Fruit fly (Drosophila melanogaster) whole organism, embryonic: Measurements from ENCODE around the gene Amacr.

ENCODE experiments used
- Atf3 ChIP-seq: fragments of 200-800 bp; sonication (Bioruptor generic); optimal IDR thresholded peaks from 3 replicates; lab custom pipeline; 2016; ENCODE audit warnings: missing biosample characterization, missing genetic modification characterization
- Blimp-1 ChIP-seq: fragments of 200-800 bp; sonication (Bioruptor generic); optimal IDR thresholded peaks from 3 replicates; lab custom pipeline; 2018; ENCODE audit warnings: missing biosample characterization, missing genetic modification characterization, mild to moderate bottlenecking, moderate library complexity, missing genetic modification reagents
- CG1024 ChIP-seq: fragments of 200-800 bp; sonication (Bioruptor generic); IDR thresholded peaks from 2 replicates; pipeline ENCODE4 v1.3.6; 2022; ENCODE audit warnings: missing biosample characterization, missing genetic modification characterization
- CG11695 ChIP-seq: fragments of 200-800 bp; sonication (Bioruptor generic); IDR thresholded peaks from 3 replicates; pipeline ENCODE4 v1.3.6; 2022; ENCODE audit warnings: missing biosample characterization, missing genetic modification characterization
- CG11696 ChIP-seq: fragments of 200-800 bp; sonication (Bioruptor generic); IDR thresholded peaks from 2 replicates; pipeline ENCODE4 v1.3.6; 2022; ENCODE audit warnings: missing biosample characterization, missing genetic modification characterization
- CG13123 ChIP-seq: fragments of 200-800 bp; sonication (Bioruptor generic); optimal IDR thresholded peaks from 2 replicates; lab custom pipeline; 2016; ENCODE audit warnings: missing biosample characterization, missing genetic modification characterization
- CG15269 ChIP-seq: fragments of 200-800 bp; sonication (Bioruptor generic); optimal IDR thresholded peaks from 2 replicates; lab custom pipeline; 2018; ENCODE audit warnings: missing biosample characterization, mild to moderate bottlenecking, missing genetic modification characterization, moderate library complexity
- CG16779 ChIP-seq: fragments of 200-800 bp; sonication (Bioruptor generic); IDR thresholded peaks from 2 replicates; pipeline ENCODE4 v1.3.6; 2022; ENCODE audit warnings: missing biosample characterization, missing genetic modification characterization
- CG17361 ChIP-seq: fragments of 200-800 bp; sonication (Bioruptor generic); IDR thresholded peaks from 3 replicates; pipeline ENCODE4 v1.3.6; 2022; ENCODE audit warnings: missing biosample characterization, missing genetic modification characterization
- CG2712 ChIP-seq: fragments of 200-800 bp; optimal IDR thresholded peaks from 3 replicates; lab custom pipeline; 2019; ENCODE audit warnings: missing biosample characterization, mild to moderate bottlenecking, missing genetic modification characterization, moderate library complexity
- CG30403 ChIP-seq: fragments of 200-800 bp; sonication (Bioruptor generic); optimal IDR thresholded peaks from 3 replicates; lab custom pipeline; 2016; ENCODE audit warnings: missing biosample characterization, missing genetic modification characterization
- CG31441 ChIP-seq: fragments of 200-800 bp; sonication (Bioruptor generic); IDR thresholded peaks from 2 replicates; pipeline ENCODE4 v1.3.6; 2022; ENCODE audit warnings: missing biosample characterization, missing genetic modification characterization
- CG33213 ChIP-seq: fragments of 200-800 bp; sonication (Bioruptor generic); optimal IDR thresholded peaks from 3 replicates; lab custom pipeline; 2016; ENCODE audit warnings: missing biosample characterization, missing genetic modification characterization
- CG7963 ChIP-seq: fragments of 200-800 bp; sonication (Bioruptor generic); IDR thresholded peaks from 3 replicates; pipeline ENCODE4 v1.3.6; 2022; ENCODE audit warnings: missing biosample characterization, missing genetic modification characterization; ENCODE audit not compliant: partially characterized antibody
- CG9876 ChIP-seq: fragments of 200-800 bp; sonication (Bioruptor generic); optimal IDR thresholded peaks from 2 replicates; lab custom pipeline; 2016; ENCODE audit warnings: missing biosample characterization, missing genetic modification characterization
- CHES-1-like ChIP-seq: fragments of 200-800 bp; sonication (Bioruptor generic); optimal IDR thresholded peaks from 2 replicates; lab custom pipeline; 2016; ENCODE audit warnings: missing biosample characterization, missing genetic modification characterization
- CTCF ChIP-seq: fragments of 200-800 bp; sonication (Bioruptor generic); optimal IDR thresholded peaks from 2 replicates; lab custom pipeline; 2017; ENCODE audit warnings: missing biosample characterization, mild to moderate bottlenecking, missing genetic modification characterization, moderate library complexity
- D ChIP-seq, 2 experiments: fragments of 200-800 bp in 1 of 2; fragments of >200 bp in 1 of 2; sonication (Bioruptor generic) in 1 of 2; optimal IDR thresholded peaks; 2 replicates in 1 of 2; 3 replicates in 1 of 2; lab custom pipeline; 2017; ENCODE audit warnings: mild to moderate bottlenecking in 1 of 2, missing biosample characterization in 1 of 2, missing genetic modification characterization in 1 of 2, missing genetic modification reagents in 1 of 2
- Ets65A ChIP-seq: fragments of 200-800 bp; sonication (Bioruptor generic); peaks from one replicate; lab custom pipeline; 2016; ENCODE audit warnings: missing biosample characterization, missing genetic modification characterization
- Ets97D ChIP-seq: fragments of 200-800 bp; sonication (Bioruptor generic); optimal IDR thresholded peaks from 3 replicates; lab custom pipeline; 2016; ENCODE audit warnings: missing biosample characterization, missing genetic modification characterization
- HmgD ChIP-seq: fragments of 200-800 bp; sonication (Bioruptor generic); optimal IDR thresholded peaks from 3 replicates; lab custom pipeline; 2016; ENCODE audit warnings: missing biosample characterization, missing genetic modification characterization
- Kr ChIP-seq: fragments of 200-800 bp; sonication (Bioruptor generic); optimal IDR thresholded peaks from 2 replicates; lab custom pipeline; 2017; ENCODE audit warnings: missing biosample characterization, mild to moderate bottlenecking, missing genetic modification characterization
- Lhr ChIP-seq: fragments of 200-800 bp; sonication (Bioruptor generic); optimal IDR thresholded peaks from 3 replicates; lab custom pipeline; 2017; ENCODE audit warnings: mild to moderate bottlenecking, missing biosample characterization, missing genetic modification reagents, missing genetic modification characterization
- Optix ChIP-seq: fragments of 200-800 bp; sonication (Bioruptor generic); IDR thresholded peaks from 3 replicates; pipeline ENCODE4 v1.3.6; 2022; ENCODE audit warnings: missing biosample characterization, missing genetic modification characterization
- PHDP ChIP-seq: fragments of 200-800 bp; sonication (Bioruptor generic); optimal IDR thresholded peaks from 3 replicates; lab custom pipeline; 2018; ENCODE audit warnings: missing biosample characterization, mild to moderate bottlenecking, missing genetic modification characterization, moderate library complexity
- Ptx1 ChIP-seq: fragments of 200-800 bp; sonication (Bioruptor generic); IDR thresholded peaks from 2 replicates; pipeline ENCODE4 v1.3.6; 2022; ENCODE audit warnings: missing biosample characterization, missing genetic modification characterization
- Six4 ChIP-seq: fragments of 200-800 bp; sonication (Bioruptor generic); optimal IDR thresholded peaks from 2 replicates; lab custom pipeline; 2016; ENCODE audit warnings: missing biosample characterization, missing genetic modification characterization
- Stat92E ChIP-seq, 3 experiments: fragments of >200 bp in 2 of 3; fragments of 200-800 bp in 1 of 3; sonication (Bioruptor generic) in 1 of 3; optimal IDR thresholded peaks; 2 replicates each; lab custom pipeline; 2017 to 2019; ENCODE audit warnings: missing biosample characterization in 3 of 3, missing genetic modification characterization in 3 of 3, mild to moderate bottlenecking in 1 of 3, moderate library complexity in 1 of 3
- cad ChIP-seq: fragments of >200 bp; optimal IDR thresholded peaks from 2 replicates; lab custom pipeline; 2017; ENCODE audit warnings: missing biosample characterization, missing genetic modification characterization
- cas ChIP-seq: fragments of 200-800 bp; sonication (Bioruptor generic); IDR thresholded peaks from 2 replicates; pipeline ENCODE4 v1.3.6; 2022; ENCODE audit warnings: missing biosample characterization, missing genetic modification characterization
- caup ChIP-seq: fragments of 200-800 bp; sonication (Bioruptor generic); optimal IDR thresholded peaks from 3 replicates; lab custom pipeline; 2017; ENCODE audit warnings: missing biosample characterization, mild to moderate bottlenecking, missing genetic modification characterization, moderate library complexity; ENCODE audit not compliant: severe bottlenecking
- crc ChIP-seq: fragments of 200-800 bp; sonication (Bioruptor generic); optimal IDR thresholded peaks from 2 replicates; lab custom pipeline; 2016; ENCODE audit warnings: missing biosample characterization, missing genetic modification characterization
- dm ChIP-seq: fragments of 200-800 bp; sonication (Bioruptor generic); optimal IDR thresholded peaks from 3 replicates; lab custom pipeline; 2016; ENCODE audit warnings: missing biosample characterization, missing genetic modification characterization
- eve ChIP-seq, 2 experiments: fragments of >200 bp; optimal IDR thresholded peaks; 2 replicates each; lab custom pipeline; 2017; ENCODE audit warnings: missing biosample characterization in 2 of 2, missing genetic modification characterization in 2 of 2
- eyg ChIP-seq: fragments of 200-800 bp; sonication (Bioruptor generic); optimal IDR thresholded peaks from 3 replicates; lab custom pipeline; 2016; ENCODE audit warnings: missing biosample characterization, missing genetic modification characterization
- fd96Cb ChIP-seq: fragments of 200-800 bp; sonication (Bioruptor generic); optimal IDR thresholded peaks from 2 replicates; lab custom pipeline; 2018; ENCODE audit warnings: missing biosample characterization, mild to moderate bottlenecking, missing genetic modification characterization, moderate library complexity
- lab ChIP-seq: fragments of 200-800 bp; sonication (Bioruptor generic); optimal IDR thresholded peaks from 3 replicates; lab custom pipeline; 2017; ENCODE audit warnings: missing biosample characterization, missing genetic modification characterization, mild to moderate bottlenecking, moderate library complexity, missing genetic modification reagents
- lov ChIP-seq, 2 experiments: fragments of 200-800 bp in 1 of 2; fragments of >200 bp in 1 of 2; sonication (Bioruptor generic) in 1 of 2; IDR thresholded peaks in 1 of 2; optimal IDR thresholded peaks in 1 of 2; 2 replicates in 1 of 2; 3 replicates in 1 of 2; pipeline versions ENCODE4 v1.3.6 to Lab custom; 2017 to 2022; ENCODE audit warnings: missing biosample characterization in 1 of 2, missing genetic modification characterization in 1 of 2
- phol ChIP-seq: fragments of 200-800 bp; sonication (Bioruptor generic); optimal IDR thresholded peaks from 3 replicates; lab custom pipeline; 2018; ENCODE audit warnings: missing biosample characterization, mild to moderate bottlenecking, missing genetic modification characterization, moderate library complexity
- prd ChIP-seq, 3 experiments: fragments of >200 bp in 2 of 3; fragments of 200-800 bp in 1 of 3; sonication (Bioruptor generic) in 1 of 3; optimal IDR thresholded peaks in 2 of 3; IDR thresholded peaks in 1 of 3; 2 replicates in 2 of 3; 3 replicates in 1 of 3; pipeline versions ENCODE4 v1.3.6 to Lab custom; 2017 to 2022; ENCODE audit warnings: missing biosample characterization in 1 of 3, missing genetic modification characterization in 1 of 3
- row ChIP-seq: fragments of 200-800 bp; sonication (Bioruptor generic); IDR thresholded peaks from 3 replicates; pipeline ENCODE4 v1.3.6; 2022; ENCODE audit warnings: missing biosample characterization, missing genetic modification characterization
- sc ChIP-seq, 3 experiments: fragments of >200 bp in 2 of 3; fragments of 200-800 bp in 1 of 3; sonication (Bioruptor generic) in 1 of 3; optimal IDR thresholded peaks; 2 replicates in 2 of 3; 3 replicates in 1 of 3; lab custom pipeline; 2017; ENCODE audit warnings: mild to moderate bottlenecking in 1 of 3, missing biosample characterization in 1 of 3, missing genetic modification characterization in 1 of 3, missing genetic modification reagents in 1 of 3
- sens-2 ChIP-seq: fragments of 200-800 bp; sonication (Bioruptor generic); IDR thresholded peaks from 2 replicates; pipeline ENCODE4 v1.3.6; 2022; ENCODE audit warnings: missing biosample characterization, missing genetic modification characterization
- tgo ChIP-seq: fragments of 200-800 bp; sonication (Bioruptor generic); IDR thresholded peaks from 3 replicates; pipeline ENCODE4 v1.3.6; 2022; ENCODE audit warnings: missing biosample characterization, missing genetic modification characterization
- tll ChIP-seq, 2 experiments: fragments of 200-800 bp in 1 of 2; fragments of >200 bp in 1 of 2; sonication (Bioruptor generic) in 1 of 2; optimal IDR thresholded peaks; 2 replicates each; lab custom pipeline; 2017 to 2019; ENCODE audit warnings: missing biosample characterization in 2 of 2, missing genetic modification characterization in 2 of 2, mild to moderate bottlenecking in 1 of 2, moderate library complexity in 1 of 2
- toy ChIP-seq: fragments of 200-800 bp; sonication (Bioruptor generic); IDR thresholded peaks from 2 replicates; pipeline ENCODE4 v1.3.6; 2022; ENCODE audit warnings: missing biosample characterization, missing genetic modification characterization
- twi ChIP-seq: fragments of 200-800 bp; optimal IDR thresholded peaks from 2 replicates; lab custom pipeline; 2019; ENCODE audit warnings: missing biosample characterization, mild to moderate bottlenecking, missing genetic modification characterization, moderate library complexity
- zfh1 ChIP-seq: fragments of 200-800 bp; sonication (Bioruptor generic); IDR thresholded peaks from 3 replicates; pipeline ENCODE4 v1.3.6; 2022; ENCODE audit warnings: missing biosample characterization, missing genetic modification characterization
- zfh2 ChIP-seq: fragments of 200-800 bp; sonication (Bioruptor generic); optimal IDR thresholded peaks from 2 replicates; lab custom pipeline; 2016; ENCODE audit warnings: missing biosample characterization, missing genetic modification characterization

Gene Amacr

dm6 chr2L:20780768-20781167 is 28.6 kb upstream of the Amacr start (continued):
- TF ChIP-seq CG13123 (GFP tag; lab: Kevin White, UChicago) (peak; percentile 56), Kr (GFP tag; lab: Kevin White, UChicago) (peak; percentile 85), eyg (peak; percentile 48), CG15269 (peak; percentile 57), lab (GFP tag; lab: Kevin White, UChicago) (peak; percentile 86), CG17361 (GFP tag; lab: Robert Waterston, UW) (0 out of 3 replicates have a peak, but pooled peaks have one; percentile 38), caup (GFP tag; lab: Kevin White, UChicago) (peak; percentile 73), Six4 (GFP tag; lab: Kevin White, UChicago) (peak; percentile 29), CG11696 (0 out of 2 replicates have a peak, but pooled peaks have one; percentile 22), zfh1 (GFP tag; lab: Robert Waterston, UW) (peak; percentile 74; the same call in 2 of the 3 replicates), sc (optimal IDR thresholded peaks at IDR 0.05; lab: Kevin White, UChicago) (no peak), sc (GFP tag; optimal IDR thresholded peaks at IDR 0.05; lab: Kevin White, UChicago) (peak; percentile 34), CG1024 (GFP tag; lab: Robert Waterston, UW) (peak; percentile 52; the same call in 1 of the 2 replicates), Blimp-1 (GFP tag; lab: Kevin White, UChicago) (peak; percentile 50)

- no peak for TF ChIP-seq CG33213 (GFP tag; lab: Kevin White, UChicago)
- no peak for TF ChIP-seq Atf3
- TF ChIP-seq cas (GFP tag; lab: Robert Waterston, UW), result no peak
- TF ChIP-seq CG30403, result no peak
- no peak for TF ChIP-seq tgo (GFP tag; lab: Robert Waterston, UW)
- no peak for TF ChIP-seq crc (GFP tag; lab: Kevin White, UChicago)
- peak; percentile 42 for TF ChIP-seq D (optimal IDR thresholded peaks at IDR 0.05; lab: Kevin White, UChicago)
- no peak for TF ChIP-seq D (GFP tag; optimal IDR thresholded peaks at IDR 0.05; lab: Kevin White, UChicago)
- no peak for TF ChIP-seq CG9876 (GFP tag; lab: Kevin White, UChicago)
- TF ChIP-seq Optix, result no peak
- TF ChIP-seq fd96Cb (tag; lab: Kevin White, UChicago), result no peak
- TF ChIP-seq lov (optimal IDR thresholded peaks at IDR 0.05; lab: Kevin White, UChicago), result no peak
- no peak for TF ChIP-seq lov (GFP tag; IDR thresholded peaks at IDR 0.05; lab: Robert Waterston, UW)
- no peak for TF ChIP-seq HmgD (GFP tag; lab: Kevin White, UChicago)
- TF ChIP-seq CG2712 (tag; lab: Kevin White, UChicago), result no peak
- no peak for TF ChIP-seq row (GFP tag; lab: Robert Waterston, UW)
- peak in 1 of 2 experiments; percentile 57 for TF ChIP-seq tll (GFP tag; optimal IDR thresholded peaks at IDR 0.05; lab: Kevin White, UChicago)
- TF ChIP-seq twi, result peak; percentile 91
- no peak for TF ChIP-seq Ets97D (GFP tag; lab: Kevin White, UChicago)
- peak; percentile 79 for TF ChIP-seq cad (GFP tag; lab: Kevin White, UChicago)
- no peak for TF ChIP-seq prd (optimal IDR thresholded peaks at IDR 0.05; lab: Kevin White, UChicago)
- peak; percentile 67; the same call in 2 of the 3 replicates for TF ChIP-seq prd (GFP tag; IDR thresholded peaks at IDR 0.05; lab: Robert Waterston, UW)
- TF ChIP-seq Ptx1 (GFP tag; lab: Robert Waterston, UW), result no peak
- no peak for TF ChIP-seq CTCF (GFP tag; lab: Kevin White, UChicago)
- TF ChIP-seq zfh2 (GFP tag; lab: Kevin White, UChicago), result no peak
- no peak for TF ChIP-seq Lhr
- no peak for TF ChIP-seq CG7963
- TF ChIP-seq CG31441 (GFP tag; lab: Robert Waterston, UW), result no peak
- TF ChIP-seq toy, result no peak
- no peak for TF ChIP-seq Ets65A (GFP tag; lab: Kevin White, UChicago)
- no peak for TF ChIP-seq PHDP (tag; lab: Kevin White, UChicago)
- TF ChIP-seq eve (GFP tag; optimal IDR thresholded peaks at IDR 0.05; lab: Kevin White, UChicago), result peak in 1 of 2 experiments; percentile 28
- TF ChIP-seq phol, result no peak
- TF ChIP-seq CG11695, result no peak
- TF ChIP-seq CHES-1-like (GFP tag; lab: Kevin White, UChicago), result no peak
- TF ChIP-seq Stat92E (GFP tag; optimal IDR thresholded peaks at IDR 0.05; lab: Kevin White, UChicago), result no peak
- no peak for TF ChIP-seq dm (GFP tag; lab: Kevin White, UChicago)
- TF ChIP-seq CG16779, result no peak
- TF ChIP-seq sens-2 (GFP tag; lab: Robert Waterston, UW), result no peak
Observed at dm6 chr2L:20778380-20778779, 26.2 kb upstream of the Amacr start.
